Worm (Caenorhabditis elegans) whole organism, early embryonic: ENCODE measurements around the gene F59E12.17.

Source experiments
- B0310.2 ChIP-seq: sonication (generic microtip); optimal IDR thresholded peaks from 2 replicates; lab custom pipeline; 2016; ENCODE audit warnings: mild to moderate bottlenecking, missing genetic modification characterization, missing compliant biosample characterization
- F13C5.2 ChIP-seq: sonication (generic microtip); optimal IDR thresholded peaks from 2 replicates; lab custom pipeline; 2017; ENCODE audit warnings: mild to moderate bottlenecking, missing genetic modification characterization, inconsistent platforms, missing compliant biosample characterization
- aly-1 ChIP-seq: sonication (generic microtip); optimal IDR thresholded peaks from 2 replicates; lab custom pipeline; 2016; ENCODE audit warnings: missing genetic modification characterization, missing compliant biosample characterization
- ama-1 ChIP-seq: fragments of 150-350 bp; optimal IDR thresholded peaks from 2 replicates; lab custom pipeline; 2014
- ceh-13 ChIP-seq: fragments of 200-800 bp; sonication (Bioruptor generic); optimal IDR thresholded peaks from 2 replicates; lab custom pipeline; 2018; ENCODE audit warnings: mild to moderate bottlenecking, missing genetic modification characterization, missing compliant biosample characterization
- ceh-36 ChIP-seq: sonication (generic microtip); optimal IDR thresholded peaks from 2 replicates; lab custom pipeline; 2016; ENCODE audit warnings: missing genetic modification characterization, inconsistent platforms, missing compliant biosample characterization
- ets-7 ChIP-seq: sonication (generic microtip); optimal IDR thresholded peaks from 2 replicates; lab custom pipeline; 2016; ENCODE audit warnings: missing genotype, missing genetic modification characterization, missing compliant biosample characterization
- flt-1 ChIP-seq: fragments of 200-800 bp; sonication (Bioruptor generic); IDR thresholded peaks from 2 replicates; pipeline ENCODE4 v1.3.6; 2022; ENCODE audit warnings: missing genetic modification characterization, missing compliant biosample characterization
- hmbx-1 ChIP-seq: sonication (generic microtip); optimal IDR thresholded peaks from 2 replicates; lab custom pipeline; 2016; ENCODE audit warnings: mild to moderate bottlenecking, missing genetic modification characterization, missing compliant biosample characterization
- hmg-4 ChIP-seq: fragments of 200-800 bp; sonication (Bioruptor generic); optimal IDR thresholded peaks from 2 replicates; lab custom pipeline; 2018; ENCODE audit warnings: mild to moderate bottlenecking, missing genetic modification characterization, missing compliant biosample characterization
- hnd-1 ChIP-seq: sonication (generic microtip); optimal IDR thresholded peaks from 2 replicates; lab custom pipeline; 2016; ENCODE audit warnings: missing genetic modification characterization, missing compliant biosample characterization
- pes-1 ChIP-seq: fragments of 200-800 bp; sonication (Bioruptor generic); IDR thresholded peaks from 2 replicates; pipeline ENCODE4 v1.3.6; 2022; ENCODE audit warnings: missing genetic modification reagents, missing genetic modification characterization, missing compliant biosample characterization
- scrt-1 ChIP-seq: fragments of 200-800 bp; sonication (Bioruptor generic); IDR thresholded peaks from 2 replicates; pipeline ENCODE4 v1.3.6; 2022; ENCODE audit warnings: missing genetic modification characterization, missing compliant biosample characterization
- sea-1 ChIP-seq: fragments of 200-800 bp; sonication (Bioruptor generic); conservative IDR thresholded peaks from 2 replicates; pipeline ENCODE4 v1.3.6; 2022; ENCODE audit warnings: missing genetic modification characterization, missing compliant biosample characterization
- tbx-11 ChIP-seq: fragments of 200-800 bp; sonication (Bioruptor generic); IDR thresholded peaks from 2 replicates; pipeline ENCODE4 v1.3.6; 2022; ENCODE audit warnings: missing genetic modification characterization, missing compliant biosample characterization
- tbx-37 ChIP-seq: fragments of 200-800 bp; sonication (Bioruptor generic); conservative IDR thresholded peaks from 2 replicates; pipeline ENCODE4 v1.3.6; 2022; ENCODE audit warnings: missing genetic modification reagents, missing genetic modification characterization, missing compliant biosample characterization
- tra-4 ChIP-seq: sonication (generic microtip); optimal IDR thresholded peaks from 2 replicates; lab custom pipeline; 2017; ENCODE audit warnings: missing genetic modification characterization, missing compliant biosample characterization

Gene F59E12.17

ce11 chrII:5665029-5665428 is 15.8 kb upstream of the F59E12.17 start, which contains the start of gene C25H3.15:
Gene C25H3.15, plus strand, starts transcription at chrII:5665329.
- TF ChIP-seq scrt-1 (GFP tag; lab: Robert Waterston, UW) (no peak), F13C5.2 (tag; lab: Kevin White, UChicago) (no peak), hmg-4 (no peak), flt-1 (GFP tag; lab: Robert Waterston, UW) (no peak), aly-1 (tag; lab: Kevin White, UChicago) (no peak), ceh-36 (tag; lab: Kevin White, UChicago) (no peak), hmbx-1 (tag; lab: Kevin White, UChicago) (no peak), ama-1 (lab: Kevin White, UChicago) (no peak), hnd-1 (tag; lab: Kevin White, UChicago) (no peak), ets-7 (tag; lab: Kevin White, UChicago) (no peak), B0310.2 (tag; lab: Kevin White, UChicago) (no peak), sea-1 (no peak), tbx-37 (GFP tag; lab: Robert Waterston, UW) (no peak), ceh-13 (GFP tag; lab: Kevin White, UChicago) (no peak)

ce11 chrII:5663180-5663791 is 14.0 kb upstream of the F59E12.17 start:
- TF ChIP-seq hmbx-1 (tag; lab: Kevin White, UChicago): no peak
- no peak for TF ChIP-seq flt-1 (GFP tag; lab: Robert Waterston, UW)
- TF ChIP-seq ets-7 (tag; lab: Kevin White, UChicago): no peak
- no peak for TF ChIP-seq tra-4 (tag; lab: Kevin White, UChicago)
- TF ChIP-seq sea-1: no peak
- TF ChIP-seq scrt-1 (GFP tag; lab: Robert Waterston, UW): no peak
- no peak for TF ChIP-seq hnd-1 (tag; lab: Kevin White, UChicago)
- TF ChIP-seq ceh-36 (tag; lab: Kevin White, UChicago): no peak
- TF ChIP-seq aly-1 (tag; lab: Kevin White, UChicago): no peak
- no peak for TF ChIP-seq ama-1 (lab: Kevin White, UChicago)
- TF ChIP-seq B0310.2 (tag; lab: Kevin White, UChicago): no peak
- TF ChIP-seq tbx-11 (GFP tag; lab: Robert Waterston, UW): no peak
- TF ChIP-seq hmg-4: no peak
- TF ChIP-seq ceh-13 (GFP tag; lab: Kevin White, UChicago): no peak
- no peak for TF ChIP-seq pes-1 (GFP tag; lab: Robert Waterston, UW)
- no peak for TF ChIP-seq F13C5.2 (tag; lab: Kevin White, UChicago)
- no peak for TF ChIP-seq tbx-37 (GFP tag; lab: Robert Waterston, UW)

ce11 chrII:5661735-5662177 is 12.5 kb upstream of the F59E12.17 start:
- peak; percentile 72 for TF ChIP-seq tbx-37 (GFP tag; lab: Robert Waterston, UW)
- peak; percentile 82 for TF ChIP-seq B0310.2 (tag; lab: Kevin White, UChicago)
- TF ChIP-seq hnd-1 (tag; lab: Kevin White, UChicago): peak; percentile 64
- TF ChIP-seq flt-1 (GFP tag; lab: Robert Waterston, UW): peak; percentile 73
- TF ChIP-seq scrt-1 (GFP tag; lab: Robert Waterston, UW): peak; percentile 90
- TF ChIP-seq aly-1 (tag; lab: Kevin White, UChicago): peak; percentile 83
- TF ChIP-seq F13C5.2 (tag; lab: Kevin White, UChicago): peak; percentile 73
- TF ChIP-seq ets-7 (tag; lab: Kevin White, UChicago): peak; percentile 40
- TF ChIP-seq tra-4 (tag; lab: Kevin White, UChicago): peak; percentile 72
- TF ChIP-seq ceh-13 (GFP tag; lab: Kevin White, UChicago): peak; percentile 19
- peak; percentile 66 for TF ChIP-seq ceh-36 (tag; lab: Kevin White, UChicago)
- TF ChIP-seq ama-1 (lab: Kevin White, UChicago): peak; percentile 96
- peak; percentile 80 for TF ChIP-seq tbx-11 (GFP tag; lab: Robert Waterston, UW)
- TF ChIP-seq pes-1 (GFP tag; lab: Robert Waterston, UW): peak; percentile 83
- TF ChIP-seq hmbx-1 (tag; lab: Kevin White, UChicago): peak; percentile 78
- peak; percentile 92 for TF ChIP-seq hmg-4
- TF ChIP-seq sea-1: peak; percentile 93

- TF ChIP-seq flt-1 (GFP tag; lab: Robert Waterston, UW) (peak; percentile 54; the same call in 1 of the 2 replicates), sea-1 (peak; percentile 82), B0310.2 (tag; lab: Kevin White, UChicago) (peak; percentile 24), ceh-13 (GFP tag; lab: Kevin White, UChicago) (no peak), hmg-4 (peak; percentile 82), tbx-37 (GFP tag; lab: Robert Waterston, UW) (peak; percentile 5; the same call in 1 of the 2 replicates), scrt-1 (GFP tag; lab: Robert Waterston, UW) (peak; percentile 76), pes-1 (GFP tag; lab: Robert Waterston, UW) (peak; percentile 67), ama-1 (lab: Kevin White, UChicago) (peak; percentile 98), hnd-1 (tag; lab: Kevin White, UChicago) (no peak), tra-4 (tag; lab: Kevin White, UChicago) (no peak), hmbx-1 (tag; lab: Kevin White, UChicago) (no peak), ets-7 (tag; lab: Kevin White, UChicago) (no peak), tbx-11 (GFP tag; lab: Robert Waterston, UW) (peak; percentile 67), aly-1 (tag; lab: Kevin White, UChicago) (no peak), ceh-36 (tag; lab: Kevin White, UChicago) (peak; percentile 27), F13C5.2 (tag; lab: Kevin White, UChicago) (peak; percentile 46)
Measured at ce11 chrII:5660736-5661734, 11.8 kb upstream of the F59E12.17 start, which contains the start of the genes ift-43 and mdt-26. Gene ift-43, minus strand, starts transcription at chrII:5660786. Gene mdt-26, plus strand, starts transcription at chrII:5661181.

ce11 chrII:5660155-5660554 is 10.9 kb upstream of the F59E12.17 start:
- no peak for TF ChIP-seq F13C5.2 (tag; lab: Kevin White, UChicago)
- TF ChIP-seq hnd-1 (tag; lab: Kevin White, UChicago): no peak
- no peak for TF ChIP-seq tra-4 (tag; lab: Kevin White, UChicago)
- TF ChIP-seq sea-1: no peak
- TF ChIP-seq aly-1 (tag; lab: Kevin White, UChicago): no peak
- TF ChIP-seq pes-1 (GFP tag; lab: Robert Waterston, UW): no peak
- no peak for TF ChIP-seq ama-1 (lab: Kevin White, UChicago)
- no peak for TF ChIP-seq hmg-4
